Worm (Caenorhabditis elegans): ENCODE results near the gene nlp-51.
A peak's percentile ranks its signal among the peaks of the same experiment; 100 is the strongest.

Gene nlp-51

ce11 chrII:11302591-11302990 is 16.9 kb downstream of the nlp-51 start, which contains the start of gene samp-1:
Gene samp-1, plus strand, starts transcription at chrII:11302891.
- no peak for TF ChIP-seq blmp-1 (tag; optimal IDR thresholded peaks at IDR 0.05)
- TF ChIP-seq elt-2 (tag; optimal IDR thresholded peaks at IDR 0.05), result no peak
- no peak for TF ChIP-seq nhr-47 (tag; optimal IDR thresholded peaks at IDR 0.05)
- TF ChIP-seq ceh-63 (GFP tag; optimal IDR thresholded peaks at IDR 0.05), result no peak
- no peak for TF ChIP-seq fkh-8 (tag; optimal IDR thresholded peaks at IDR 0.05)
- TF ChIP-seq efl-1 (optimal IDR thresholded peaks at IDR 0.05), result no peak
- no peak for TF ChIP-seq efl-1 (GFP tag; optimal IDR thresholded peaks at IDR 0.05 in 1 of 2)
- TF ChIP-seq aha-1 (tag; optimal IDR thresholded peaks at IDR 0.05), result no peak

- TF ChIP-seq xbp-1 (tag; optimal IDR thresholded peaks at IDR 0.05) (no peak), unc-86 (tag; optimal IDR thresholded peaks at IDR 0.05) (no peak), jun-1 (tag; optimal IDR thresholded peaks at IDR 0.05) (no peak), tlp-1 (tag; optimal IDR thresholded peaks at IDR 0.05) (no peak), ztf-11 (tag; optimal IDR thresholded peaks at IDR 0.05) (no peak), tbx-2 (tag; optimal IDR thresholded peaks at IDR 0.05) (no peak), nhr-12 (tag; optimal IDR thresholded peaks at IDR 0.05) (no peak), grh-1 (GFP tag; IDR thresholded peaks at IDR 0.05) (no peak)
Observed at ce11 chrII:11301059-11301458, 18.4 kb downstream of the nlp-51 start, which contains the start of gene raga-1. Gene raga-1, plus strand, starts transcription at chrII:11301359.

- TF ChIP-seq nhr-20 (tag; optimal IDR thresholded peaks at IDR 0.05) (peak; percentile 44), hpl-2 (GFP tag; optimal IDR thresholded peaks at IDR 0.05) (no peak), xbp-1 (tag; optimal IDR thresholded peaks at IDR 0.05) (no peak), F16B12.6 (tag; optimal IDR thresholded peaks at IDR 0.05) (peak; percentile 87), fkh-10 (GFP tag; optimal IDR thresholded peaks at IDR 0.05) (no peak), ceh-90 (tag; optimal IDR thresholded peaks at IDR 0.05) (no peak), egl-13 (tag; optimal IDR thresholded peaks at IDR 0.05) (no peak), hlh-17 (GFP tag; optimal IDR thresholded peaks at IDR 0.05; ENCODE audit: borderline replicate concordance) (no peak), snu-23 (GFP tag; optimal IDR thresholded peaks at IDR 0.05) (peak; percentile 37), ceh-82 (tag; optimal IDR thresholded peaks at IDR 0.05) (peak in 1 of 3 experiments; percentile 52), dpl-1 (GFP tag; optimal IDR thresholded peaks at IDR 0.05) (peak in 2 of 3 experiments; percentile 47 to 57), C34B4.2 (tag; optimal IDR thresholded peaks at IDR 0.05) (no peak), unc-62 (GFP tag; optimal IDR thresholded peaks at IDR 0.05) (no peak), nhr-90 (tag; optimal IDR thresholded peaks at IDR 0.05; ENCODE audit: poor library complexity) (no peak), sox-4 (tag; optimal IDR thresholded peaks at IDR 0.05) (no peak), tbx-2 (tag; optimal IDR thresholded peaks at IDR 0.05) (no peak), efl-1 (optimal IDR thresholded peaks at IDR 0.05) (peak; percentile 48 to 58), efl-1 (GFP tag; optimal IDR thresholded peaks at IDR 0.05 in 1 of 2) (peak; percentile 38 to 94), ceh-63 (GFP tag; optimal IDR thresholded peaks at IDR 0.05) (no peak), mep-1 (tag; optimal IDR thresholded peaks at IDR 0.05) (peak; percentile 6), nhr-85 (tag) (peak; percentile 31), fkh-8 (tag; optimal IDR thresholded peaks at IDR 0.05) (no peak), sptf-1 (tag; optimal IDR thresholded peaks at IDR 0.05) (no peak), mdl-1 (tag; optimal IDR thresholded peaks at IDR 0.05) (peak in 1 of 2 experiments; percentile 7), pag-3 (tag; optimal IDR thresholded peaks at IDR 0.05; ENCODE audit: borderline replicate concordance, insufficient read depth) (no peak), hlh-4 (tag; optimal IDR thresholded peaks at IDR 0.05) (no peak), elt-3 (tag; optimal IDR thresholded peaks at IDR 0.05) (peak in 1 of 6 experiments; percentile 14), lin-35 (GFP tag; optimal IDR thresholded peaks at IDR 0.05) (peak; percentile 25 to 58), nhr-47 (tag; optimal IDR thresholded peaks at IDR 0.05) (peak; percentile 12), zag-1 (tag; optimal IDR thresholded peaks at IDR 0.05) (no peak), aha-1 (tag; optimal IDR thresholded peaks at IDR 0.05) (no peak), rnt-1 (tag; optimal IDR thresholded peaks at IDR 0.05) (peak; percentile 35), nhr-19 (GFP tag; conservative IDR thresholded peaks at IDR 0.05) (no peak), nhr-71 (tag; optimal IDR thresholded peaks at IDR 0.05) (peak; percentile 19), lsy-2 (tag; optimal IDR thresholded peaks at IDR 0.05) (peak; percentile 33 to 41), nhr-11 (tag; optimal IDR thresholded peaks at IDR 0.05) (no peak)
Observed at ce11 chrII:11297217-11297738, 22.2 kb downstream of the nlp-51 start, which contains the start of gene saps-1. Gene saps-1, plus strand, starts transcription at chrII:11297688.
